Worm (Caenorhabditis elegans): ENCODE measurements around the gene F37A4.6.

DNA sequence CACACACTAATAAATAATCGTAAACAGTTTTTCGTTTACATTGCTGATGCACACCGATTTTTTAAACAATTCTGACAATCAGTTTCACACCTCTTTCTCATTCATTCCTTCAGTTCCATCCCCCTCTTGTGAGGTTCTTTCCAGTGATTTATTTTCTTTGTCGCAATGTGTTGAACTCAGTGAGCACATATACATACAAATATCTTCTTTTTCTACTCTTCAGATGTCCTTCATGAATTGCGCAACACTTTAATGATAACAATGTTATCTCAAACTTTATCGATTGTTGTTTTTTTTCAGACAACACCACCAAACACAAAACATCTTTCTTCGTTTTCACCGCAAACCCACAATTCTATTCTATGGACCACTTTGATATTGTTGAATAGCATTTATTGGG lies 40.4 kb downstream of the F37A4.6 start, which contains the start of gene dig-1:
- TF ChIP-seq dao-5 (tag; optimal IDR thresholded peaks at IDR 0.05): no peak
- no peak for TF ChIP-seq W03F9.2 (tag; optimal IDR thresholded peaks at IDR 0.05)

All from whole organism, L4/young adult.